Worm (Caenorhabditis elegans) whole organism, dauer: ENCODE results near the gene iff-1.

Experiments used
- unc-62 ChIP-seq: sonication (generic microtip); optimal IDR thresholded peaks from 2 replicates; lab custom pipeline; 2017; ENCODE audit warnings: missing biosample characterization, missing genetic modification reagents, missing genetic modification characterization

iff-1 gene

ce11 chrIII:9770590-9770989, 23.6 kb upstream of the iff-1 start:
- no peak for TF ChIP-seq unc-62 (GFP tag; lab: Kevin White, UChicago)

- no peak for TF ChIP-seq unc-62 (GFP tag; lab: Kevin White, UChicago)
Measured at ce11 chrIII:9768023-9768422, 21.0 kb upstream of the iff-1 start.

- no peak for TF ChIP-seq unc-62 (GFP tag; lab: Kevin White, UChicago)
Measured at ce11 chrIII:9767095-9767494, 20.1 kb upstream of the iff-1 start.

ce11 chrIII:9766175-9766574, 19.2 kb upstream of the iff-1 start, which contains the start of gene cbp-1:
cbp-1 (plus strand) TSS chrIII:9766509.
- no peak for TF ChIP-seq unc-62 (GFP tag; lab: Kevin White, UChicago)

- no peak for TF ChIP-seq unc-62 (GFP tag; lab: Kevin White, UChicago)
Measured at ce11 chrIII:9765465-9765900, 18.5 kb upstream of the iff-1 start.

- TF ChIP-seq unc-62 (GFP tag; lab: Kevin White, UChicago), result no peak
Measured at ce11 chrIII:9764718-9765117, 17.7 kb upstream of the iff-1 start.

- TF ChIP-seq unc-62 (GFP tag; lab: Kevin White, UChicago), result no peak
Measured at ce11 chrIII:9762093-9762748, 15.2 kb upstream of the iff-1 start, which contains the start of gene gcc-2. gcc-2 (minus strand) TSS chrIII:9762143.

- TF ChIP-seq unc-62 (GFP tag; lab: Kevin White, UChicago), result no peak
Measured at ce11 chrIII:9760184-9760583, 13.2 kb upstream of the iff-1 start.

- no peak for TF ChIP-seq unc-62 (GFP tag; lab: Kevin White, UChicago)
Measured at ce11 chrIII:9758848-9759247, 11.9 kb upstream of the iff-1 start, which contains the start of gene rmd-1. rmd-1 (plus strand) TSS chrIII:9759094.

- TF ChIP-seq unc-62 (GFP tag; lab: Kevin White, UChicago), result no peak
Measured at ce11 chrIII:9757414-9757813, 10.4 kb upstream of the iff-1 start, which contains the start of gene vps-53. vps-53 (minus strand) TSS chrIII:9757514.

ce11 chrIII:9752852-9753251, 5.9 kb upstream of the iff-1 start, which contains the start of gene ech-6:
ech-6 (minus strand) TSS chrIII:9752883.
- TF ChIP-seq unc-62 (GFP tag; lab: Kevin White, UChicago), result no peak

- no peak for TF ChIP-seq unc-62 (GFP tag; lab: Kevin White, UChicago)
Measured at ce11 chrIII:9751074-9751473, 4.1 kb upstream of the iff-1 start, which contains the start of gene T05G5.5. T05G5.5 (minus strand) TSS chrIII:9751432.

ce11 chrIII:9748694-9749093, 1.7 kb upstream of the iff-1 start, which contains the start of gene T05G5.4:
T05G5.4 (plus strand) TSS chrIII:9748934.
- TF ChIP-seq unc-62 (GFP tag; lab: Kevin White, UChicago), result no peak

- no peak for TF ChIP-seq unc-62 (GFP tag; lab: Kevin White, UChicago)
Measured at ce11 chrIII:9746665-9747064, 328 bp downstream of the iff-1 start.

- no peak for TF ChIP-seq unc-62 (GFP tag; lab: Kevin White, UChicago)
Measured at ce11 chrIII:9745333-9745897, 1.6 kb downstream of the iff-1 start.

- no peak for TF ChIP-seq unc-62 (GFP tag; lab: Kevin White, UChicago)
Measured at ce11 chrIII:9744525-9744924, 2.5 kb downstream of the iff-1 start.

ce11 chrIII:9743239-9743638, 3.8 kb downstream of the iff-1 start, which contains the start of gene T05G5.1:
T05G5.1 (minus strand) TSS chrIII:9743339.
- TF ChIP-seq unc-62 (GFP tag; lab: Kevin White, UChicago), result no peak
